Worm (Caenorhabditis elegans) whole organism, L1 larva: Measurements from ENCODE around the gene ttll-12.

Source experiments
- C16A3.4 ChIP-seq: fragments of 150-350 bp; optimal IDR thresholded peaks from 2 replicates; lab custom pipeline; 2014; ENCODE audit warnings: missing biosample characterization, missing genetic modification characterization
- aly-2 ChIP-seq: fragments of 150-350 bp; optimal IDR thresholded peaks from 2 replicates; lab custom pipeline; 2014; ENCODE audit warnings: missing biosample characterization, missing genetic modification characterization
- ama-1 ChIP-seq: fragments of 150-350 bp; optimal IDR thresholded peaks from 2 replicates; lab custom pipeline; 2014
- blmp-1 ChIP-seq: fragments of 150-350 bp; optimal IDR thresholded peaks from 2 replicates; lab custom pipeline; 2014; ENCODE audit warnings: missing biosample characterization, missing genetic modification characterization
- ceh-8 ChIP-seq: fragments of 200-800 bp; sonication (Bioruptor generic); optimal IDR thresholded peaks from 2 replicates; lab custom pipeline; 2018; ENCODE audit warnings: mild to moderate bottlenecking, missing genetic modification characterization, moderate library complexity, missing compliant biosample characterization
- dsc-1 ChIP-seq: sonication (generic microtip); optimal IDR thresholded peaks from 2 replicates; lab custom pipeline; 2016; ENCODE audit warnings: mild to moderate bottlenecking, missing genetic modification characterization, missing compliant biosample characterization
- efl-1 ChIP-seq, 4 experiments: fragments of 150-350 bp; optimal IDR thresholded peaks in 3 of 4; peaks in 1 of 4; 1 replicate in 1 of 4; 2 replicates in 3 of 4; lab custom pipeline; 2014; ENCODE audit warnings: missing biosample characterization in 2 of 4, missing genetic modification characterization in 2 of 4, missing genetic modification reagents in 2 of 4
- efl-3 ChIP-seq: fragments of 200-800 bp; sonication (Bioruptor generic); optimal IDR thresholded peaks from 2 replicates; lab custom pipeline; 2018; ENCODE audit warnings: mild to moderate bottlenecking, missing genetic modification characterization, missing compliant biosample characterization
- egl-13 ChIP-seq: sonication (generic microtip); optimal IDR thresholded peaks from 2 replicates; lab custom pipeline; 2016; ENCODE audit warnings: missing genotype, missing genetic modification reagents, missing genetic modification characterization, missing compliant biosample characterization
- egl-27 ChIP-seq, 2 experiments: fragments of 150-350 bp in 1 of 2; sonication (generic microtip); optimal IDR thresholded peaks; 3 replicates each; lab custom pipeline; 2017 to 2018; ENCODE audit warnings: missing biosample characterization in 2 of 2, missing genetic modification characterization in 2 of 2, missing genetic modification reagents in 2 of 2
- fkh-10 ChIP-seq: sonication (generic microtip); optimal IDR thresholded peaks from 2 replicates; lab custom pipeline; 2017; ENCODE audit warnings: missing biosample characterization, missing genetic modification reagents, missing genetic modification characterization
- fkh-8 ChIP-seq: sonication (generic microtip); optimal IDR thresholded peaks from 2 replicates; lab custom pipeline; 2016; ENCODE audit warnings: mild to moderate bottlenecking, missing genetic modification characterization, missing compliant biosample characterization
- hlh-4 ChIP-seq: sonication (generic microtip); optimal IDR thresholded peaks from 2 replicates; lab custom pipeline; 2016; ENCODE audit warnings: mild to moderate bottlenecking, missing genetic modification characterization, missing compliant biosample characterization
- lin-13 ChIP-seq: fragments of 150-350 bp; optimal IDR thresholded peaks from 2 replicates; lab custom pipeline; 2014; ENCODE audit warnings: missing biosample characterization, missing genetic modification reagents, missing genetic modification characterization
- lin-14 ChIP-seq: fragments of 200-800 bp; sonication (Bioruptor generic); optimal IDR thresholded peaks from 2 replicates; lab custom pipeline; 2018; ENCODE audit warnings: mild to moderate bottlenecking, missing genetic modification characterization, moderate library complexity, missing compliant biosample characterization
- lin-35 ChIP-seq, 2 experiments: fragments of 150-350 bp; optimal IDR thresholded peaks; 2 replicates each; lab custom pipeline; 2014; ENCODE audit warnings: missing biosample characterization in 2 of 2, missing genetic modification characterization in 2 of 2, missing genetic modification reagents in 2 of 2
- lsy-2 ChIP-seq, 2 experiments: fragments of 150-350 bp; optimal IDR thresholded peaks; 2 replicates each; lab custom pipeline; 2014; ENCODE audit warnings: missing biosample characterization in 2 of 2, missing genetic modification characterization in 2 of 2
- mdl-1 ChIP-seq, 2 experiments: fragments of 150-350 bp; optimal IDR thresholded peaks; 2 replicates each; lab custom pipeline; 2014 to 2017; ENCODE audit warnings: missing biosample characterization in 2 of 2, missing genetic modification characterization in 2 of 2, inconsistent platforms in 1 of 2
- mep-1 ChIP-seq: fragments of 150-350 bp; optimal IDR thresholded peaks from 2 replicates; lab custom pipeline; 2014; ENCODE audit warnings: missing biosample characterization, missing genetic modification characterization
- nhr-11 ChIP-seq: fragments of 150-350 bp; optimal IDR thresholded peaks from 2 replicates; lab custom pipeline; 2014; ENCODE audit warnings: missing biosample characterization, missing genetic modification characterization
- nhr-20 ChIP-seq: sonication (generic microtip); optimal IDR thresholded peaks from 2 replicates; lab custom pipeline; 2016; ENCODE audit warnings: mild to moderate bottlenecking, missing genetic modification characterization, missing compliant biosample characterization
- nhr-71 ChIP-seq: sonication (generic microtip); optimal IDR thresholded peaks from 2 replicates; lab custom pipeline; 2016; ENCODE audit warnings: mild to moderate bottlenecking, missing genetic modification characterization, moderate library complexity, missing compliant biosample characterization
- nhr-77 ChIP-seq: fragments of 150-350 bp; optimal IDR thresholded peaks from 2 replicates; lab custom pipeline; 2014; ENCODE audit warnings: missing biosample characterization, missing genetic modification characterization
- nhr-85 ChIP-seq: sonication (generic microtip); peaks from one replicate; lab custom pipeline; 2016; ENCODE audit warnings: missing genetic modification characterization, inconsistent platforms, missing compliant biosample characterization
- pag-3 ChIP-seq: sonication (generic microtip); optimal IDR thresholded peaks from 2 replicates; lab custom pipeline; 2017; ENCODE audit warnings: missing genetic modification characterization, mild to moderate bottlenecking, missing compliant biosample characterization, antibody characterized with exemption, borderline replicate concordance; ENCODE audit not compliant: insufficient read depth
- pax-3 ChIP-seq: fragments of 200-800 bp; sonication (Bioruptor generic); optimal IDR thresholded peaks from 2 replicates; lab custom pipeline; 2018; ENCODE audit warnings: mild to moderate bottlenecking, missing genetic modification characterization, moderate library complexity, missing compliant biosample characterization
- rnt-1 ChIP-seq: sonication (generic microtip); optimal IDR thresholded peaks from 2 replicates; lab custom pipeline; 2016; ENCODE audit warnings: mild to moderate bottlenecking, missing genetic modification characterization, moderate library complexity, missing compliant biosample characterization
- sptf-1 ChIP-seq: fragments of 150-350 bp; optimal IDR thresholded peaks from 2 replicates; lab custom pipeline; 2014; ENCODE audit warnings: missing biosample characterization, missing genetic modification characterization
- tlp-1 ChIP-seq: fragments of 150-350 bp; optimal IDR thresholded peaks from 2 replicates; lab custom pipeline; 2014; ENCODE audit warnings: missing biosample characterization, missing genetic modification characterization
- unc-130 ChIP-seq: fragments of 150-350 bp; optimal IDR thresholded peaks from 2 replicates; lab custom pipeline; 2017; ENCODE audit warnings: missing biosample characterization, missing genetic modification characterization, inconsistent platforms
- unc-86 ChIP-seq: sonication (generic microtip); optimal IDR thresholded peaks from 2 replicates; lab custom pipeline; 2016; ENCODE audit warnings: missing genetic modification characterization, missing compliant biosample characterization
- zip-4 ChIP-seq: fragments of 200-800 bp; sonication (Bioruptor generic); optimal IDR thresholded peaks from 2 replicates; lab custom pipeline; 2018; ENCODE audit warnings: mild to moderate bottlenecking, missing genetic modification characterization, moderate library complexity, missing compliant biosample characterization

The ttll-12 gene

DNA sequence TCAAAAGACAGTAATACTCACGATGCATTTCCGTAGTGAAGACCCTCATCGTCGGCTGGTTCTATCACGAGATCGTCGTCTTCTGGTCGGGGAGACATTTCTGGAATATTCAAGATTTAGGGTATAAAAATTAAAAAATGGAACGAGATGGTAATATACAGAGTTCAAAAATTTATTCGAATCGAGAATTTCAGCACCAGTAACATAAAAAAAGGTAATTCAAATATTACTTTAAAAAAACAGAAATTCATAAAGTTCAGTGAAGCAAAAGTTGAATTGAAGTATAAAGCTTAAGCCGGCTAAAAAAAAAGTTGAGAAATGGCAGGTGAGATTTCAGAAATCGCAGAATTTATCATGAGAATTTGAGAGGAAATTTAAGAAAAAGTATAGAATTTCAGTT lies 28.6 kb upstream of the ttll-12 start, which contains the start of gene cam-1:
Gene cam-1 (minus strand): TSS at position 101 of the 400 bp plus-strand sequence.
- no peak for TF ChIP-seq C16A3.4 (tag; lab: Kevin White, UChicago)
- no peak for TF ChIP-seq unc-130 (tag; lab: Kevin White, UChicago)
- no peak for TF ChIP-seq lin-13 (GFP tag; lab: Kevin White, UChicago)
- no peak for TF ChIP-seq lin-35 (GFP tag; optimal IDR thresholded peaks at IDR 0.05; lab: Kevin White, UChicago)
- no peak for TF ChIP-seq nhr-20 (tag; lab: Kevin White, UChicago)
- TF ChIP-seq efl-3 (GFP tag; lab: Kevin White, UChicago): no peak
- no peak for TF ChIP-seq nhr-85
- TF ChIP-seq unc-86 (tag; lab: Kevin White, UChicago): no peak
- no peak for TF ChIP-seq nhr-77
- no peak for TF ChIP-seq egl-27 (tag; optimal IDR thresholded peaks at IDR 0.05; lab: Kevin White, UChicago)
- TF ChIP-seq egl-13 (tag; lab: Kevin White, UChicago): no peak
- TF ChIP-seq pax-3: no peak
- no peak for TF ChIP-seq mdl-1 (tag; optimal IDR thresholded peaks at IDR 0.05; lab: Kevin White, UChicago)

DNA sequence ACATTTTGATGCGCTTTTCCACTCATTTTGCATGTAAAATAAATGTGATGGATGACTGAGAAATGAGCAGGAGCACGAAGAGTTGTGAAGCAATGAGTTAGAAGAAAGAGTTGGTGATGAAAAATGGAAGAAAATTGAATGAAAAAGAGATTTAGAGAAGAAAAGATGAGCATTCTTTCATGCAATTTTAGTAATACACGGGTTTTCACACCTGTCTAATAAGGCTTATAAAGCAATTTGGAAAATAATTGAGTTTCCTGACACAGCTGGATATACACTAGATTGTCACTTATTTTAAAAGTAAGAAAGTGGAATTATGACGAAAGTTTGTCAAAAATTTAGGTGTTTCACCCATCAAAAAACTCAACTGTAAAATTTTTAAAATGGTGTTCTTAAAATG lies 28.0 kb upstream of the ttll-12 start:
- TF ChIP-seq fkh-8 (tag; lab: Kevin White, UChicago) (peak; percentile 27), ama-1 (no peak), lin-14 (GFP tag; lab: Kevin White, UChicago) (peak; percentile 26), mep-1 (tag; lab: Kevin White, UChicago) (no peak), ceh-8 (peak; percentile 43)

DNA sequence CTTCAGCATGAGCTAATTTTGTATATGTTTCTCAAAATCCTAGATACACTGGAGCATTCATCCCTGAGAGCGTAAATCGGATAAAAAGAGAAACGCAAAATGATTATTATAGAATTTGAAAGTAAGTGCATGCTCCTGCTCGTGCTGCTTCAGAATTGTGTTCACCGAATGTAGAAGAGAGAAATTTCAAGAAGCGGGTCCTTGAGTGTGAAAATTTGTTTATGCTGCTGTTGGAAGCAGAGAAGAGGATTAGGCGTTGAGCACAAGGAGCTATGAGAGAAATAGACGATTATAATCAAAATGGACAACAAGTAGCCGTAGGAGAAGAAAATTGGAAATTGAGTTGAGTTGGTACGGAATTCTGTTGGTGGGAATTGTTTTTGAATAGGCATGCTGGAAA lies 27.1 kb upstream of the ttll-12 start:
- TF ChIP-seq fkh-10 (GFP tag; lab: Kevin White, UChicago) (peak; percentile 69), lin-13 (GFP tag; lab: Kevin White, UChicago) (no peak), lin-14 (GFP tag; lab: Kevin White, UChicago) (peak; percentile 57), hlh-4 (tag; lab: Kevin White, UChicago) (no peak)

DNA sequence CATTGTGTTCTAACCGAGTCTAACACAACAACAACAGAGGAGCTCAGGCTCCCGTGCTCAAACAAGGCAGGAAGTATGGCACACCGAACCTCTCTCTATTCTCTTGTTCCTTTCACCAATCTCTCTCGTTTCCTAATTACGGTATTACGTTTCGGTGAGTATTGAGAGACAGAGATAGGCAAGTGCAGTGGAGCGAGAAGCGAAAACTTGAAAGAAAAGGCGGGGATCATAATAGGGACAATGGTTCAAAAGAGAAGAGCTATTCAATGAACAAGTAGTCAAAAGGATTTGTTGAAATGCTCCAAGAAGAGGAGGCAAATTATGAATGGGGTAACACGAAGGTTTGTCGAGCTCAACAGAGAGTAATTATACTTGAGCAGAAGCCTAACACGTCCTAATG lies 25.5 kb upstream of the ttll-12 start:
- TF ChIP-seq zip-4 (GFP tag; lab: Kevin White, UChicago) (no peak), lin-14 (GFP tag; lab: Kevin White, UChicago) (peak; percentile 21), dsc-1 (tag; lab: Kevin White, UChicago) (no peak), sptf-1 (tag; lab: Kevin White, UChicago) (no peak), nhr-71 (tag; lab: Kevin White, UChicago) (no peak)

DNA sequence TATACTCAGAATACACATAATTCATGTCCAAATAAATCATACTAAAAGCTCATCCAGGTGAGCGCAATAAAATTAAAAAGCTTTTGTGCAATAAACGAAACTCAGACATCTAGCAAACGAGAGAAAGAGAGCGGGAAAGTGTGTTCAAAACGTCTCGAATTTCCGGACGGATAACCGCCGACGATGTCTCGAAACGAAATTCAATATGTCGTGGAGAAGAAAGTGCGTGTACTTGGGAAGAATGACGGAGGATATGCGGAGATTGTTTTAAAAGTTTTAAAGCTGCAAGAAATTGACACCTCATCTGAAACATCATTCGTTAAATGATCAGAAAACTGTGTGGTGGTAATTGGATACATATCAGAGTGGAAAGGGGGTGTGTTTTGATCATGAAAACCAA lies 24.1 kb upstream of the ttll-12 start:
- TF ChIP-seq nhr-11 (tag; lab: Kevin White, UChicago) (no peak), nhr-71 (tag; lab: Kevin White, UChicago) (peak; percentile 30), lin-14 (GFP tag; lab: Kevin White, UChicago) (peak; percentile 5), efl-1 (optimal IDR thresholded peaks at IDR 0.05; lab: Kevin White, UChicago) (no peak), efl-1 (GFP tag; optimal IDR thresholded peaks at IDR 0.05 in 1 of 2; lab: Kevin White, UChicago) (peak in 1 of 2 experiments; percentile 84)

DNA sequence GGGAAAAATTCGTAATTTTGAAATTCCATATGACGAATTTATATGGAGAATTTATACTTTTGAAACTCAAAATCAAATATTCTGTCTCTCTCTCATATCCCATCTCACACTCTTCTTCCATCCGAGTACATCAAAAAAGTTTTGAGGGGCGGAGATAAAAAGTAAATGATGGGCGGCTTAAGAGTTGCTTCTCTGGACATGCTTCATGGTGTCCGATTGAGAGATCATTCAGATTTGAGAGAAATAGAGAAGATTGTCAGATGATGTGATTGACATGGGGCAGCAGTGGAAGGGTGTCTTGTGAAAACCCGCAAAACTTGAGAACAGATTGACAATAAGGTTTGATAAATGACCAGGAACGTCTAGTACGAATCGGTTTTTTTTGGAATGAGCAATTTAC lies 23.1 kb upstream of the ttll-12 start:
- TF ChIP-seq C16A3.4 (tag; lab: Kevin White, UChicago) (no peak), rnt-1 (tag; lab: Kevin White, UChicago) (peak; percentile 49), pag-3 (tag; lab: Kevin White, UChicago) (no peak), blmp-1 (no peak), lin-35 (GFP tag; optimal IDR thresholded peaks at IDR 0.05; lab: Kevin White, UChicago) (no peak), nhr-71 (tag; lab: Kevin White, UChicago) (peak; percentile 28), aly-2 (no peak), tlp-1 (tag; lab: Kevin White, UChicago) (no peak), lin-14 (GFP tag; lab: Kevin White, UChicago) (peak; percentile 77), efl-1 (optimal IDR thresholded peaks at IDR 0.05; lab: Kevin White, UChicago) (no peak), efl-1 (GFP tag; optimal IDR thresholded peaks at IDR 0.05 in 1 of 2; lab: Kevin White, UChicago) (peak in 1 of 2 experiments; percentile 92), lsy-2 (tag; optimal IDR thresholded peaks at IDR 0.05; lab: Kevin White, UChicago) (peak in 1 of 2 experiments; percentile 26)
